Fruit fly (Drosophila melanogaster) whole organism, prepupa: ENCODE results near the gene Vha36-3.

ENCODE experiments used
- CG6276 ChIP-seq: fragments of 200-800 bp; sonication (Bioruptor generic); optimal IDR thresholded peaks from 2 replicates; lab custom pipeline; 2017; ENCODE audit warnings: missing biosample characterization, mild to moderate bottlenecking, missing genetic modification characterization
- Hr4 ChIP-seq: fragments of 200-800 bp; sonication (Bioruptor generic); optimal IDR thresholded peaks from 3 replicates; lab custom pipeline; 2016; ENCODE audit warnings: missing biosample characterization, missing genetic modification characterization
- fd85E ChIP-seq: fragments of 200-800 bp; sonication (Bioruptor generic); optimal IDR thresholded peaks from 3 replicates; lab custom pipeline; 2016; ENCODE audit warnings: missing biosample characterization, missing genetic modification characterization
- lz ChIP-seq: fragments of 200-800 bp; sonication (Bioruptor generic); optimal IDR thresholded peaks from 3 replicates; lab custom pipeline; 2016; ENCODE audit warnings: missing biosample characterization, missing genetic modification characterization

DNA sequence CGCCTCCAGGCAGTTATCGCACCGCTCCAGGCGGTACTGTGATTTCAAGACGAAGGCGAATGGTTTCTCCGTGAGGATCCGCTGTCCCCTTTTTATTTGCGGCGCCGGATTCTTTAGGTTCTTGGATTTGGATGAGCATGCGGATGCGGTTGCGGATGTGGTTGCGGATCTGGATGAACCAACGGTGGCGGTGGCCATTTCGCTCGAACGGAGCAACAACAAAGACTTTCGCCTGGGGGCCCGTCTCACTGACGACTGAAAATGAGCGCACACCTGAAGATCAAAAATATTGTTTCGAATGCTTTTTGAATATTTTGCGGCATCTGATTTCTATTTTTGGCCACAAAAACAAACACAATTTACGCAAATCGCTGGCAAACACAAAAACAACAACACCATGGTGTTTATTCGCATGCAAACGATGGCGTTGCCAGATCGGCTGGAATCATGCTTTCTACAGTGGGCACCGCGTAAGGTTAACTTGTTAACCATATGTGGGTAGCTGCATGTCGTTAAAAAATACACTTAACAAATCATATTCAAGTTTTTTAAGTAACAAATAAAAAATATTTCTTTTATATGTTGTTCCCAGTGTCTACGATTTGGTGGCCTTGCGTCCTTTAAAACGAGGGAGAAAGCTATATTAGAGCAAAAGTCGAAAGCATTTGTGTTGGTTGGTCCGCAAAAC lies 28.3 kb upstream of the Vha36-3 start, which contains the start of gene Smyd3:
- TF ChIP-seq lz (GFP tag; lab: Kevin White, UChicago) (peak; percentile 89), fd85E (GFP tag; lab: Kevin White, UChicago) (no peak), Hr4 (GFP tag; lab: Kevin White, UChicago) (peak; percentile 88), CG6276 (GFP tag; lab: Kevin White, UChicago) (no peak)
